Fruit fly (Drosophila melanogaster) whole organism, embryonic: ENCODE results near the gene Nf1.

ENCODE experiments used
- Atf3 ChIP-seq: fragments of 200-800 bp; sonication (Bioruptor generic); optimal IDR thresholded peaks from 3 replicates; lab custom pipeline; 2016; ENCODE audit warnings: missing biosample characterization, missing genetic modification characterization
- Awh ChIP-seq: fragments of 200-800 bp; sonication (Bioruptor generic); IDR thresholded peaks from 2 replicates; pipeline ENCODE4, ENCODE4 v1.3.6; 2022; ENCODE audit warnings: missing biosample characterization, missing genetic modification characterization
- C15 ChIP-seq: fragments of 200-800 bp; sonication (Bioruptor generic); IDR thresholded peaks from 3 replicates; pipeline ENCODE4 v1.3.6; 2022; ENCODE audit warnings: missing biosample characterization, missing genetic modification characterization
- CG10431 ChIP-seq: fragments of 200-800 bp; sonication (Bioruptor generic); optimal IDR thresholded peaks from 3 replicates; lab custom pipeline; 2018; ENCODE audit warnings: missing biosample characterization, mild to moderate bottlenecking, missing genetic modification characterization
- CG11504 ChIP-seq: fragments of 200-800 bp; sonication (Bioruptor generic); optimal IDR thresholded peaks from 3 replicates; lab custom pipeline; 2019; ENCODE audit warnings: missing biosample characterization, mild to moderate bottlenecking, missing genetic modification characterization, moderate library complexity
- CG11560 ChIP-seq: fragments of 200-800 bp; sonication (Bioruptor generic); IDR thresholded peaks from 3 replicates; pipeline ENCODE4 v1.3.6; 2022; ENCODE audit warnings: missing biosample characterization, missing genetic modification characterization
- CG11695 ChIP-seq: fragments of 200-800 bp; sonication (Bioruptor generic); IDR thresholded peaks from 3 replicates; pipeline ENCODE4 v1.3.6; 2022; ENCODE audit warnings: missing biosample characterization, missing genetic modification characterization
- CG12071 ChIP-seq: fragments of 200-800 bp; sonication (Bioruptor generic); optimal IDR thresholded peaks from 3 replicates; lab custom pipeline; 2018; ENCODE audit warnings: missing biosample characterization, mild to moderate bottlenecking, missing genetic modification characterization
- CG12219 ChIP-seq: fragments of 200-800 bp; sonication (Bioruptor generic); optimal IDR thresholded peaks from 3 replicates; lab custom pipeline; 2018; ENCODE audit warnings: missing biosample characterization, mild to moderate bottlenecking, missing genetic modification characterization
- CG15514 ChIP-seq: fragments of 200-800 bp; sonication (Bioruptor generic); optimal IDR thresholded peaks from 3 replicates; lab custom pipeline; 2017; ENCODE audit warnings: missing biosample characterization, missing genetic modification characterization, mild to moderate bottlenecking, moderate library complexity, missing genetic modification reagents
- CG15601 ChIP-seq: fragments of 200-800 bp; sonication (Bioruptor generic); optimal IDR thresholded peaks from 3 replicates; lab custom pipeline; 2019; ENCODE audit warnings: missing biosample characterization, mild to moderate bottlenecking, missing genetic modification characterization, moderate library complexity
- CG18011 ChIP-seq: fragments of 200-800 bp; sonication (Bioruptor generic); optimal IDR thresholded peaks from 2 replicates; lab custom pipeline; 2017; ENCODE audit warnings: missing biosample characterization, missing genetic modification characterization, mild to moderate bottlenecking, moderate library complexity, missing genotype
- CG2129 ChIP-seq: fragments of 200-800 bp; sonication (Bioruptor generic); IDR thresholded peaks from 2 replicates; pipeline ENCODE4 v1.3.6; 2022; ENCODE audit warnings: missing biosample characterization, missing genetic modification characterization; ENCODE audit not compliant: partially characterized antibody
- CG2202 ChIP-seq: fragments of 200-800 bp; sonication (Bioruptor generic); optimal IDR thresholded peaks from 2 replicates; lab custom pipeline; 2018; ENCODE audit warnings: missing biosample characterization, mild to moderate bottlenecking, missing genetic modification characterization
- CG30403 ChIP-seq: fragments of 200-800 bp; sonication (Bioruptor generic); optimal IDR thresholded peaks from 3 replicates; lab custom pipeline; 2016; ENCODE audit warnings: missing biosample characterization, missing genetic modification characterization
- CG30431 ChIP-seq: fragments of 200-800 bp; sonication (Bioruptor generic); optimal IDR thresholded peaks from 2 replicates; lab custom pipeline; 2017; ENCODE audit warnings: missing biosample characterization, missing genetic modification characterization
- CG4707 ChIP-seq: fragments of 200-800 bp; sonication (Bioruptor generic); optimal IDR thresholded peaks from 2 replicates; lab custom pipeline; 2018; ENCODE audit warnings: missing biosample characterization, mild to moderate bottlenecking, missing genetic modification characterization, moderate library complexity
- CG5953 ChIP-seq: fragments of 200-800 bp; sonication (Bioruptor generic); IDR thresholded peaks from 2 replicates; pipeline ENCODE4 v1.3.6; 2022; ENCODE audit warnings: missing biosample characterization, missing genetic modification characterization
- CG6854 ChIP-seq: fragments of 200-800 bp; sonication (Bioruptor generic); optimal IDR thresholded peaks from 3 replicates; lab custom pipeline; 2017; ENCODE audit warnings: missing biosample characterization, mild to moderate bottlenecking, missing genetic modification characterization
- CG7271 ChIP-seq: fragments of 200-800 bp; sonication (Bioruptor generic); optimal IDR thresholded peaks from 2 replicates; lab custom pipeline; 2018; ENCODE audit warnings: missing biosample characterization, mild to moderate bottlenecking, missing genetic modification characterization, moderate library complexity
- CG7745 ChIP-seq: fragments of 200-800 bp; sonication (Bioruptor generic); optimal IDR thresholded peaks from 2 replicates; lab custom pipeline; 2018; ENCODE audit warnings: missing biosample characterization, mild to moderate bottlenecking, missing genetic modification characterization, moderate library complexity
- CG9215 ChIP-seq: fragments of 200-800 bp; sonication (Bioruptor generic); IDR thresholded peaks from 2 replicates; pipeline ENCODE4 v1.3.6; 2022; ENCODE audit warnings: missing biosample characterization, missing genetic modification characterization
- CG9437 ChIP-seq: fragments of 200-800 bp; sonication (Bioruptor generic); optimal IDR thresholded peaks from 2 replicates; lab custom pipeline; 2018; ENCODE audit warnings: missing biosample characterization, mild to moderate bottlenecking, missing genetic modification characterization
- CG9817 ChIP-seq: fragments of 200-800 bp; sonication (Bioruptor generic); optimal IDR thresholded peaks from 2 replicates; lab custom pipeline; 2018; ENCODE audit warnings: missing biosample characterization, mild to moderate bottlenecking, missing genetic modification characterization, moderate library complexity
- CG9876 ChIP-seq: fragments of 200-800 bp; sonication (Bioruptor generic); optimal IDR thresholded peaks from 2 replicates; lab custom pipeline; 2016; ENCODE audit warnings: missing biosample characterization, missing genetic modification characterization
- D ChIP-seq, 2 experiments: fragments of 200-800 bp in 1 of 2; fragments of >200 bp in 1 of 2; sonication (Bioruptor generic) in 1 of 2; optimal IDR thresholded peaks; 2 replicates in 1 of 2; 3 replicates in 1 of 2; lab custom pipeline; 2017; ENCODE audit warnings: mild to moderate bottlenecking in 1 of 2, missing biosample characterization in 1 of 2, missing genetic modification characterization in 1 of 2, missing genetic modification reagents in 1 of 2
- Eip74EF ChIP-seq, 2 experiments: fragments of 200-800 bp in 1 of 2; fragments of >200 bp in 1 of 2; sonication (Bioruptor generic) in 1 of 2; optimal IDR thresholded peaks; 2 replicates each; lab custom pipeline; 2017 to 2019; ENCODE audit warnings: missing biosample characterization in 2 of 2, missing genetic modification characterization in 2 of 2, mild to moderate bottlenecking in 1 of 2, moderate library complexity in 1 of 2
- HLH4C ChIP-seq: fragments of 200-800 bp; sonication (Bioruptor generic); IDR thresholded peaks from 3 replicates; pipeline ENCODE4 v1.3.6; 2022; ENCODE audit warnings: missing biosample characterization, missing genetic modification characterization; ENCODE audit not compliant: partially characterized antibody
- HmgZ ChIP-seq: fragments of 200-800 bp; sonication (Bioruptor generic); optimal IDR thresholded peaks from 2 replicates; lab custom pipeline; 2018; ENCODE audit warnings: missing biosample characterization, mild to moderate bottlenecking, missing genetic modification characterization
- Hsf ChIP-seq: fragments of 200-800 bp; sonication (Bioruptor generic); optimal IDR thresholded peaks from 3 replicates; lab custom pipeline; 2016; ENCODE audit warnings: missing biosample characterization, missing genetic modification characterization
- Kr ChIP-seq: fragments of 200-800 bp; sonication (Bioruptor generic); optimal IDR thresholded peaks from 2 replicates; lab custom pipeline; 2017; ENCODE audit warnings: missing biosample characterization, mild to moderate bottlenecking, missing genetic modification characterization
- Max ChIP-seq: fragments of 200-800 bp; sonication (Bioruptor generic); optimal IDR thresholded peaks from 2 replicates; lab custom pipeline; 2016; ENCODE audit warnings: missing biosample characterization, mild to moderate bottlenecking, missing genetic modification characterization
- Pdp1 ChIP-seq, 2 experiments: fragments of 200-800 bp; sonication (Bioruptor generic); optimal IDR thresholded peaks; 3 replicates each; lab custom pipeline; 2016; ENCODE audit warnings: missing biosample characterization in 2 of 2, missing genetic modification characterization in 2 of 2, mild to moderate bottlenecking in 1 of 2, moderate library complexity in 1 of 2
- Rx ChIP-seq: fragments of 200-800 bp; sonication (Bioruptor generic); IDR thresholded peaks from 2 replicates; pipeline ENCODE4 v1.3.6; 2022; ENCODE audit warnings: missing biosample characterization, missing genetic modification characterization
- Sox100B ChIP-seq: fragments of 200-800 bp; sonication (Bioruptor generic); optimal IDR thresholded peaks from 3 replicates; lab custom pipeline; 2018; ENCODE audit warnings: missing biosample characterization, mild to moderate bottlenecking, missing genetic modification characterization
- abd-A ChIP-seq: fragments of 200-800 bp; sonication (Bioruptor generic); optimal IDR thresholded peaks from 3 replicates; lab custom pipeline; 2019; ENCODE audit warnings: missing biosample characterization, mild to moderate bottlenecking, missing genetic modification characterization, moderate library complexity
- ac ChIP-seq: fragments of 200-800 bp; sonication (Bioruptor generic); optimal IDR thresholded peaks from 3 replicates; lab custom pipeline; 2017; ENCODE audit warnings: missing biosample characterization, mild to moderate bottlenecking, missing genetic modification characterization
- ato ChIP-seq: fragments of 200-800 bp; sonication (Bioruptor generic); IDR thresholded peaks from 2 replicates; pipeline ENCODE4 v1.3.6; 2022; ENCODE audit warnings: missing biosample characterization, missing genetic modification characterization; ENCODE audit not compliant: partially characterized antibody
- br ChIP-seq: fragments of >200 bp; optimal IDR thresholded peaks from 2 replicates; lab custom pipeline; 2017
- cwo ChIP-seq: fragments of 200-800 bp; sonication (Bioruptor generic); optimal IDR thresholded peaks from 3 replicates; lab custom pipeline; 2017; ENCODE audit warnings: missing biosample characterization, missing genetic modification characterization, mild to moderate bottlenecking, moderate library complexity, missing genetic modification reagents
- en ChIP-seq: fragments of 200-800 bp; sonication (Bioruptor generic); optimal IDR thresholded peaks from 2 replicates; lab custom pipeline; 2016; ENCODE audit warnings: missing biosample characterization, missing genetic modification characterization
- hth ChIP-seq: fragments of >200 bp; optimal IDR thresholded peaks from 2 replicates; lab custom pipeline; 2017; ENCODE audit warnings: inconsistent platforms
- insv ChIP-seq, 2 experiments: fragments of 200-800 bp; sonication (Bioruptor generic); optimal IDR thresholded peaks; 3 replicates each; lab custom pipeline; 2016 to 2018; ENCODE audit warnings: missing biosample characterization in 2 of 2, missing genetic modification characterization in 2 of 2
- kni ChIP-seq: fragments of 200-800 bp; sonication (Bioruptor generic); optimal IDR thresholded peaks from 3 replicates; lab custom pipeline; 2017; ENCODE audit warnings: mild to moderate bottlenecking, missing biosample characterization, missing genetic modification reagents, missing genetic modification characterization
- pho ChIP-seq: fragments of 200-800 bp; sonication (Bioruptor generic); optimal IDR thresholded peaks from 2 replicates; lab custom pipeline; 2016; ENCODE audit warnings: missing biosample characterization, missing genetic modification characterization
- sim ChIP-seq: fragments of 200-800 bp; sonication (Bioruptor generic); IDR thresholded peaks from 2 replicates; pipeline ENCODE4 v1.3.6; 2022; ENCODE audit warnings: missing biosample characterization, missing genetic modification characterization
- sqz ChIP-seq: fragments of 200-800 bp; sonication (Bioruptor generic); optimal IDR thresholded peaks from 3 replicates; lab custom pipeline; 2018; ENCODE audit warnings: missing biosample characterization, mild to moderate bottlenecking, missing genetic modification characterization
- usp ChIP-seq: fragments of >200 bp; optimal IDR thresholded peaks from 2 replicates; lab custom pipeline; 2017; ENCODE audit warnings: missing biosample characterization, missing genetic modification characterization
- vfl ChIP-seq: fragments of 200-800 bp; sonication (Bioruptor generic); optimal IDR thresholded peaks from 2 replicates; lab custom pipeline; 2016; ENCODE audit warnings: missing biosample characterization, missing genetic modification characterization
- wdn ChIP-seq: fragments of 200-800 bp; sonication (Bioruptor generic); IDR thresholded peaks from 2 replicates; pipeline ENCODE4 v1.3.6; 2022; ENCODE audit warnings: missing biosample characterization, missing genetic modification characterization

Nf1 gene

DNA sequence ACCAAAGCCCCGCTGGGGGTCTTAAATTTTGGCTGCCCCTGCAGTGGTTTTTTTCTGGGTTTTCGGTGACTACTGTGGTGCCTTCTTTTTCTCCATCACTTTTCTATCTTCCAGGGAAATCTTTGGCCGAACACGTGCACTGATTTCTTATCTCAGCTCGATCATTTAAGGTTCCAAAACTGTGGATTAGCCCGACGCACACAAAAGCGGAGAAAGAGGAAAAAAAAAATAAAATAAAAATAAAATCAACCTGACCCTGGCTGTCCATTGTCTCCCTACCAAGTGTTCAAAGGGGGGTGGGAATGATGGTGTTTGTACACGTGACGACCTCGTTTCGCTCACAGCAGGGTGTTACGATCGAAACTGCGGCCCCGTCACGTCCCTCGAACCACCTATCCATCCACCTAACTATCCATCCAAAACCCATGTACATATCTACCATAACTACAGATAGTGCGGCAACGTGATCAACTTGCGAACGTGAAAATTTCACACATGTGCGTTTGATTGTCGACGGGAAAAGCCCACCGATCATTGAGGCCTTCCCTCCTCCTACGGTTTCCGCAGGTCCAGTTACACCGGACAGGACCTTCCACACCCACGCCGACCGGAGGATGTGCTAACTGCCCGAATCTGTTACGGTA, 43.9 kb downstream of the Nf1 start (continued):
- TF ChIP-seq CG9817 (tag; lab: Kevin White, UChicago) (no peak), CG9215 (GFP tag; lab: Robert Waterston, UW) (no peak), Pdp1 (GFP tag; optimal IDR thresholded peaks at IDR 0.05; lab: Kevin White, UChicago) (no peak), usp (GFP tag; lab: Kevin White, UChicago) (no peak), CG30431 (GFP tag; lab: Kevin White, UChicago) (no peak), CG9876 (GFP tag; lab: Kevin White, UChicago) (no peak), Awh (0 out of 2 replicates have a peak, but pooled peaks have one; percentile 45), Sox100B (GFP tag; lab: Kevin White, UChicago) (no peak), Kr (GFP tag; lab: Kevin White, UChicago) (peak; percentile 49), wdn (no peak), Eip74EF (GFP tag; optimal IDR thresholded peaks at IDR 0.05; lab: Kevin White, UChicago) (no peak), CG9437 (GFP tag; lab: Kevin White, UChicago) (no peak), CG6854 (GFP tag; lab: Kevin White, UChicago) (no peak), CG30403 (no peak), D (optimal IDR thresholded peaks at IDR 0.05; lab: Kevin White, UChicago) (peak; percentile 38), D (GFP tag; optimal IDR thresholded peaks at IDR 0.05; lab: Kevin White, UChicago) (peak; percentile 15), kni (peak; percentile 62), HLH4C (no peak), C15 (no peak), CG18011 (GFP tag; lab: Kevin White, UChicago) (no peak), CG2129 (GFP tag; lab: Robert Waterston, UW) (no peak), abd-A (tag; lab: Kevin White, UChicago) (no peak), Atf3 (GFP tag; lab: Kevin White, UChicago) (no peak), CG5953 (GFP tag; lab: Robert Waterston, UW) (no peak), CG11504 (no peak), CG7745 (no peak), en (no peak), ato (GFP tag; lab: Robert Waterston, UW) (no peak), Hsf (GFP tag; lab: Kevin White, UChicago) (no peak), sqz (GFP tag; lab: Kevin White, UChicago) (peak; percentile 93), CG12219 (GFP tag; lab: Kevin White, UChicago) (no peak), ac (peak; percentile 16), CG15514 (GFP tag; lab: Kevin White, UChicago) (no peak), pho (GFP tag; lab: Kevin White, UChicago) (no peak), HmgZ (tag; lab: Kevin White, UChicago) (no peak), sim (0 out of 2 replicates have a peak, but pooled peaks have one; percentile 23), Max (no peak), Rx (GFP tag; lab: Robert Waterston, UW) (no peak), insv (GFP tag; optimal IDR thresholded peaks at IDR 0.05; lab: Kevin White, UChicago) (no peak), br (lab: Kevin White, UChicago) (no peak), CG10431 (no peak), CG15601 (tag; lab: Kevin White, UChicago) (no peak), CG12071 (no peak), CG7271 (tag; lab: Kevin White, UChicago) (no peak), CG11560 (tag; lab: Robert Waterston, UW) (no peak), CG2202 (tag; lab: Kevin White, UChicago) (no peak), CG11695 (GFP tag; lab: Robert Waterston, UW) (no peak), cwo (GFP tag; lab: Kevin White, UChicago) (peak; percentile 69), vfl (GFP tag; lab: Kevin White, UChicago) (no peak), hth (lab: Kevin White, UChicago) (no peak), CG4707 (no peak)
